Fruit fly (Drosophila melanogaster) whole organism, embryonic: ENCODE measurements around the gene Pex10.

Experiments
- Ada2b ChIP-seq: fragments of 200-800 bp; sonication (Bioruptor generic); IDR thresholded peaks from 2 replicates; pipeline ENCODE4 v1.3.6; 2022; ENCODE audit warnings: missing biosample characterization, missing genetic modification characterization
- Asciz ChIP-seq: fragments of 200-800 bp; sonication (Bioruptor generic); optimal IDR thresholded peaks from 2 replicates; lab custom pipeline; 2017; ENCODE audit warnings: missing biosample characterization, mild to moderate bottlenecking, missing genetic modification characterization, missing genetic modification reagents
- Atf3 ChIP-seq: fragments of 200-800 bp; sonication (Bioruptor generic); optimal IDR thresholded peaks from 3 replicates; lab custom pipeline; 2016; ENCODE audit warnings: missing biosample characterization, missing genetic modification characterization
- Atf6 ChIP-seq: fragments of 200-800 bp; sonication (Bioruptor generic); IDR thresholded peaks from 2 replicates; pipeline ENCODE4 v1.3.6; 2022; ENCODE audit warnings: missing biosample characterization, missing genetic modification characterization
- CG12769 ChIP-seq: fragments of 200-800 bp; sonication (Bioruptor generic); optimal IDR thresholded peaks from 2 replicates; lab custom pipeline; 2019; ENCODE audit warnings: missing biosample characterization, mild to moderate bottlenecking, missing genetic modification characterization, moderate library complexity
- CG12942 ChIP-seq: fragments of 200-800 bp; sonication (Bioruptor generic); optimal IDR thresholded peaks from 3 replicates; lab custom pipeline; 2016; ENCODE audit warnings: missing biosample characterization, missing genetic modification characterization
- CG13424 ChIP-seq: fragments of 200-800 bp; sonication (Bioruptor generic); optimal IDR thresholded peaks from 2 replicates; lab custom pipeline; 2019; ENCODE audit warnings: missing biosample characterization, mild to moderate bottlenecking, missing genetic modification characterization, moderate library complexity
- CG14014 ChIP-seq: fragments of 200-800 bp; sonication (Bioruptor generic); IDR thresholded peaks from 2 replicates; pipeline ENCODE4 v1.3.6; 2022; ENCODE audit warnings: missing biosample characterization, missing genetic modification characterization
- CG14860 ChIP-seq: fragments of 200-800 bp; sonication (Bioruptor generic); IDR thresholded peaks from 3 replicates; pipeline ENCODE4 v1.3.6; 2022; ENCODE audit warnings: missing biosample characterization, missing genetic modification characterization; ENCODE audit not compliant: partially characterized antibody
- CG15269 ChIP-seq: fragments of 200-800 bp; sonication (Bioruptor generic); optimal IDR thresholded peaks from 2 replicates; lab custom pipeline; 2018; ENCODE audit warnings: missing biosample characterization, mild to moderate bottlenecking, missing genetic modification characterization, moderate library complexity
- CG15514 ChIP-seq: fragments of 200-800 bp; sonication (Bioruptor generic); optimal IDR thresholded peaks from 3 replicates; lab custom pipeline; 2017; ENCODE audit warnings: missing biosample characterization, missing genetic modification characterization, mild to moderate bottlenecking, moderate library complexity, missing genetic modification reagents
- CG17612 ChIP-seq: fragments of 200-800 bp; sonication (Bioruptor generic); IDR thresholded peaks from 2 replicates; pipeline ENCODE4 v1.3.6; 2022; ENCODE audit warnings: missing biosample characterization, missing genetic modification characterization
- CG2199 ChIP-seq: fragments of 200-800 bp; sonication (Bioruptor generic); IDR thresholded peaks from 3 replicates; pipeline ENCODE4 v1.3.6; 2022; ENCODE audit warnings: missing biosample characterization, missing genetic modification characterization
- CG32532 ChIP-seq: fragments of 200-800 bp; sonication (Bioruptor generic); IDR thresholded peaks from 2 replicates; pipeline ENCODE4 v1.3.6; 2022; ENCODE audit warnings: missing biosample characterization, missing genetic modification characterization
- CG4360 ChIP-seq: fragments of 200-800 bp; sonication (Bioruptor generic); IDR thresholded peaks from 2 replicates; pipeline ENCODE4 v1.3.6; 2022; ENCODE audit warnings: missing biosample characterization, missing genetic modification characterization
- CG4617 ChIP-seq: fragments of 200-800 bp; sonication (Bioruptor generic); optimal IDR thresholded peaks from 3 replicates; lab custom pipeline; 2016; ENCODE audit warnings: missing biosample characterization, missing genetic modification characterization, borderline replicate concordance
- CG8281 ChIP-seq: fragments of 200-800 bp; sonication (Bioruptor generic); optimal IDR thresholded peaks from 2 replicates; lab custom pipeline; 2018; ENCODE audit warnings: missing biosample characterization, mild to moderate bottlenecking, missing genetic modification characterization, moderate library complexity
- CG8290 ChIP-seq, 3 experiments: fragments of 200-800 bp; sonication (Bioruptor generic); optimal IDR thresholded peaks; 2 replicates each; lab custom pipeline; 2016 to 2019; ENCODE audit warnings: missing biosample characterization in 3 of 3, missing genetic modification characterization in 3 of 3, mild to moderate bottlenecking in 2 of 3, moderate library complexity in 1 of 3
- CG9215 ChIP-seq: fragments of 200-800 bp; sonication (Bioruptor generic); IDR thresholded peaks from 2 replicates; pipeline ENCODE4 v1.3.6; 2022; ENCODE audit warnings: missing biosample characterization, missing genetic modification characterization
- CG9437 ChIP-seq: fragments of 200-800 bp; sonication (Bioruptor generic); optimal IDR thresholded peaks from 2 replicates; lab custom pipeline; 2018; ENCODE audit warnings: missing biosample characterization, mild to moderate bottlenecking, missing genetic modification characterization
- CTCF ChIP-seq: fragments of 200-800 bp; sonication (Bioruptor generic); optimal IDR thresholded peaks from 2 replicates; lab custom pipeline; 2017; ENCODE audit warnings: missing biosample characterization, mild to moderate bottlenecking, missing genetic modification characterization, moderate library complexity
- CoRest ChIP-seq: fragments of 200-800 bp; sonication (Bioruptor generic); optimal IDR thresholded peaks from 3 replicates; lab custom pipeline; 2018; ENCODE audit warnings: missing biosample characterization, mild to moderate bottlenecking, missing genetic modification characterization, moderate library complexity
- D ChIP-seq, 2 experiments: fragments of 200-800 bp in 1 of 2; fragments of >200 bp in 1 of 2; sonication (Bioruptor generic) in 1 of 2; optimal IDR thresholded peaks; 2 replicates in 1 of 2; 3 replicates in 1 of 2; lab custom pipeline; 2017; ENCODE audit warnings: mild to moderate bottlenecking in 1 of 2, missing biosample characterization in 1 of 2, missing genetic modification characterization in 1 of 2, missing genetic modification reagents in 1 of 2
- Fer3 ChIP-seq: fragments of 200-800 bp; sonication (Bioruptor generic); optimal IDR thresholded peaks from 2 replicates; lab custom pipeline; 2018; ENCODE audit warnings: missing biosample characterization, mild to moderate bottlenecking, missing genetic modification characterization, moderate library complexity
- Hr39 ChIP-seq: fragments of >200 bp; optimal IDR thresholded peaks from 2 replicates; lab custom pipeline; 2017
- MTF-1 ChIP-seq: fragments of 200-800 bp; sonication (Bioruptor generic); optimal IDR thresholded peaks from 2 replicates; lab custom pipeline; 2018; ENCODE audit warnings: missing biosample characterization, mild to moderate bottlenecking, missing genetic modification characterization, borderline replicate concordance
- Nf-YA ChIP-seq: fragments of 200-800 bp; sonication (Bioruptor generic); IDR thresholded peaks from 2 replicates; pipeline ENCODE4 v1.3.6; 2022; ENCODE audit warnings: missing biosample characterization, missing genetic modification characterization
- Pdp1 ChIP-seq, 2 experiments: fragments of 200-800 bp; sonication (Bioruptor generic); optimal IDR thresholded peaks; 3 replicates each; lab custom pipeline; 2016; ENCODE audit warnings: missing biosample characterization in 2 of 2, missing genetic modification characterization in 2 of 2, mild to moderate bottlenecking in 1 of 2, moderate library complexity in 1 of 2
- Rfx ChIP-seq: fragments of 200-800 bp; sonication (Bioruptor generic); IDR thresholded peaks from 2 replicates; pipeline ENCODE4 v1.3.6; 2022; ENCODE audit warnings: missing biosample characterization, missing genetic modification characterization
- Scr ChIP-seq: fragments of 200-800 bp; sonication (Bioruptor generic); IDR thresholded peaks from 2 replicates; pipeline ENCODE4 v1.3.6; 2022; ENCODE audit warnings: missing biosample characterization, missing genetic modification characterization; ENCODE audit not compliant: partially characterized antibody
- aop ChIP-seq: fragments of 200-800 bp; sonication (Bioruptor generic); IDR thresholded peaks from 2 replicates; pipeline ENCODE4 v1.3.6; 2022; ENCODE audit warnings: missing biosample characterization, missing genetic modification characterization
- ato ChIP-seq: fragments of 200-800 bp; sonication (Bioruptor generic); IDR thresholded peaks from 2 replicates; pipeline ENCODE4 v1.3.6; 2022; ENCODE audit warnings: missing biosample characterization, missing genetic modification characterization; ENCODE audit not compliant: partially characterized antibody
- cato ChIP-seq: fragments of 200-800 bp; sonication (Bioruptor generic); optimal IDR thresholded peaks from 2 replicates; lab custom pipeline; 2016; ENCODE audit warnings: missing biosample characterization, missing genetic modification characterization, borderline replicate concordance
- chinmo ChIP-seq: fragments of 200-800 bp; sonication (Bioruptor generic); IDR thresholded peaks from 4 replicates; pipeline ENCODE4 v1.3.6; 2022; ENCODE audit warnings: missing biosample characterization, missing genetic modification characterization; ENCODE audit not compliant: partially characterized antibody
- ci ChIP-seq: fragments of 200-800 bp; sonication (Bioruptor generic); IDR thresholded peaks from 3 replicates; pipeline ENCODE4 v1.3.6; 2022; ENCODE audit warnings: missing biosample characterization, missing genetic modification characterization
- crol ChIP-seq: fragments of 200-800 bp; sonication (Bioruptor generic); IDR thresholded peaks from 2 replicates; pipeline ENCODE4 v1.3.6; 2022; ENCODE audit warnings: missing biosample characterization, missing genetic modification characterization
- cwo ChIP-seq: fragments of 200-800 bp; sonication (Bioruptor generic); optimal IDR thresholded peaks from 3 replicates; lab custom pipeline; 2017; ENCODE audit warnings: missing biosample characterization, missing genetic modification characterization, mild to moderate bottlenecking, moderate library complexity, missing genetic modification reagents
- dmrt99B ChIP-seq: fragments of 200-800 bp; sonication (Bioruptor generic); optimal IDR thresholded peaks from 2 replicates; lab custom pipeline; 2018; ENCODE audit warnings: missing biosample characterization, mild to moderate bottlenecking, missing genetic modification characterization, moderate library complexity
- fu2 ChIP-seq: fragments of 200-800 bp; sonication (Bioruptor generic); optimal IDR thresholded peaks from 2 replicates; lab custom pipeline; 2016; ENCODE audit warnings: missing biosample characterization, missing genetic modification characterization
- kni ChIP-seq: fragments of 200-800 bp; sonication (Bioruptor generic); optimal IDR thresholded peaks from 3 replicates; lab custom pipeline; 2017; ENCODE audit warnings: mild to moderate bottlenecking, missing biosample characterization, missing genetic modification reagents, missing genetic modification characterization
- lmd ChIP-seq: fragments of 200-800 bp; sonication (Bioruptor generic); IDR thresholded peaks from 2 replicates; pipeline ENCODE4 v1.3.6; 2022; ENCODE audit warnings: missing biosample characterization, missing genetic modification characterization
- mld ChIP-seq: fragments of 200-800 bp; sonication (Bioruptor generic); IDR thresholded peaks from 3 replicates; pipeline ENCODE4 v1.3.6; 2022; ENCODE audit warnings: missing biosample characterization, missing genetic modification characterization; ENCODE audit not compliant: partially characterized antibody
- oc ChIP-seq: fragments of 200-800 bp; sonication (Bioruptor generic); optimal IDR thresholded peaks from 2 replicates; lab custom pipeline; 2018; ENCODE audit warnings: missing biosample characterization, mild to moderate bottlenecking, missing genetic modification characterization, moderate library complexity
- peb ChIP-seq: fragments of 200-800 bp; sonication (Bioruptor generic); IDR thresholded peaks from 2 replicates; pipeline ENCODE4 v1.3.6; 2022; ENCODE audit warnings: missing biosample characterization, missing genetic modification characterization
- pfk ChIP-seq: fragments of 200-800 bp; sonication (Bioruptor generic); optimal IDR thresholded peaks from 2 replicates; lab custom pipeline; 2018; ENCODE audit warnings: missing biosample characterization, mild to moderate bottlenecking, missing genetic modification characterization, moderate library complexity
- sd ChIP-seq: fragments of 200-800 bp; sonication (Bioruptor generic); optimal IDR thresholded peaks from 3 replicates; lab custom pipeline; 2018; ENCODE audit warnings: missing biosample characterization, mild to moderate bottlenecking, missing genetic modification characterization, moderate library complexity
- so ChIP-seq: fragments of 200-800 bp; sonication (Bioruptor generic); IDR thresholded peaks from 3 replicates; pipeline ENCODE4 v1.3.6; 2022; ENCODE audit warnings: missing biosample characterization, missing genetic modification characterization
- tna ChIP-seq: fragments of 200-800 bp; sonication (Bioruptor generic); IDR thresholded peaks from 2 replicates; pipeline ENCODE4 v1.3.6; 2022; ENCODE audit warnings: missing biosample characterization, missing genetic modification characterization; ENCODE audit not compliant: partially characterized antibody

The Pex10 gene

dm6 chr3L:1549148-1549547 lies 8.9 kb upstream of the Pex10 start (continued):
- TF ChIP-seq Rfx (GFP tag; lab: Robert Waterston, UW) (peak; percentile 57; the same call in 1 of the 2 replicates), dmrt99B (tag; lab: Kevin White, UChicago) (peak; percentile 39), Nf-YA (GFP tag; lab: Robert Waterston, UW) (0 out of 2 replicates have a peak, but pooled peaks have one; percentile 58), CG17612 (peak; percentile 22; the same call in 1 of the 2 replicates), fu2 (GFP tag; lab: Kevin White, UChicago) (no peak), CG14014 (GFP tag; lab: Robert Waterston, UW) (peak; percentile 57; the same call in 1 of the 2 replicates), CG4617 (GFP tag; lab: Kevin White, UChicago) (no peak), kni (GFP tag; lab: Kevin White, UChicago) (peak; percentile 68), Atf6 (peak; percentile 59), ci (peak; percentile 47; the same call in 2 of the 3 replicates), CG13424 (tag; lab: Kevin White, UChicago) (peak; percentile 23), Ada2b (GFP tag; lab: Robert Waterston, UW) (peak; percentile 37), CG8290 (GFP tag; optimal IDR thresholded peaks at IDR 0.05; lab: Kevin White, UChicago) (no peak), CG8290 (tag; optimal IDR thresholded peaks at IDR 0.05; lab: Kevin White, UChicago) (peak in 1 of 2 experiments; percentile 36), peb (GFP tag; lab: Robert Waterston, UW) (0 out of 2 replicates have a peak, but pooled peaks have one; percentile 26), CG12769 (tag; lab: Kevin White, UChicago) (peak; percentile 81), Scr (GFP tag; lab: Robert Waterston, UW) (0 out of 2 replicates have a peak, but pooled peaks have one; percentile 13), cato (GFP tag; lab: Kevin White, UChicago) (peak; percentile 33), CG32532 (GFP tag; lab: Robert Waterston, UW) (peak; percentile 50; the same call in 1 of the 2 replicates), MTF-1 (GFP tag; lab: Kevin White, UChicago) (no peak), CG4360 (0 out of 2 replicates have a peak, but pooled peaks have one; percentile 42), pfk (peak; percentile 47), Fer3 (peak; percentile 33), CG12942 (no peak), CG15269 (tag; lab: Kevin White, UChicago) (peak; percentile 42), Asciz (GFP tag; lab: Kevin White, UChicago) (peak; percentile 9), Atf3 (GFP tag; lab: Kevin White, UChicago) (no peak), Hr39 (lab: Kevin White, UChicago) (no peak), CoRest (tag; lab: Kevin White, UChicago) (peak; percentile 25), CG9215 (GFP tag; lab: Robert Waterston, UW) (peak; percentile 30; the same call in 1 of the 2 replicates), aop (GFP tag; lab: Robert Waterston, UW) (no peak)

dm6 chr3L:1549634-1550071 lies 8.4 kb upstream of the Pex10 start:
- TF ChIP-seq CG15514 (GFP tag; lab: Kevin White, UChicago) (peak; percentile 97), CG8281 (tag; lab: Kevin White, UChicago) (no peak), Pdp1 (GFP tag; optimal IDR thresholded peaks at IDR 0.05; lab: Kevin White, UChicago) (peak in 1 of 2 experiments; percentile 4), chinmo (GFP tag; lab: Robert Waterston, UW) (peak; percentile 81; the same call in 1 of the 4 replicates), oc (tag; lab: Kevin White, UChicago) (no peak), ato (GFP tag; lab: Robert Waterston, UW) (0 out of 2 replicates have a peak, but pooled peaks have one; percentile 32), crol (peak; percentile 84), tna (0 out of 2 replicates have a peak, but pooled peaks have one; percentile 17), mld (GFP tag; lab: Robert Waterston, UW) (0 out of 3 replicates have a peak, but pooled peaks have one; percentile 35), CG12769 (tag; lab: Kevin White, UChicago) (peak; percentile 16), CTCF (GFP tag; lab: Kevin White, UChicago) (peak; percentile 21), CG14860 (GFP tag; lab: Robert Waterston, UW) (0 out of 3 replicates have a peak, but pooled peaks have one; percentile 38), CG9437 (peak; percentile 83), D (optimal IDR thresholded peaks at IDR 0.05; lab: Kevin White, UChicago) (no peak), D (GFP tag; optimal IDR thresholded peaks at IDR 0.05; lab: Kevin White, UChicago) (no peak), so (peak; percentile 49; the same call in 1 of the 3 replicates), CG2199 (0 out of 3 replicates have a peak, but pooled peaks have one; percentile 27), cwo (peak; percentile 64), lmd (GFP tag; lab: Robert Waterston, UW) (no peak), sd (peak; percentile 51)
